Worm (Caenorhabditis elegans) whole organism, mixed stage, embryonic: Measurements from ENCODE around the gene C24H10.4.

Experiments used
- flh-1 ChIP-seq: fragments of 200-800 bp; sonication (Bioruptor generic); optimal IDR thresholded peaks from 2 replicates; lab custom pipeline; 2018; ENCODE audit warnings: mild to moderate bottlenecking, missing genetic modification characterization, moderate library complexity, missing compliant biosample characterization
- lin-13 ChIP-seq: fragments of 150-350 bp; optimal IDR thresholded peaks from 2 replicates; lab custom pipeline; 2014; ENCODE audit warnings: missing biosample characterization, missing genetic modification characterization
- nhr-12 ChIP-seq: fragments of 150-350 bp; optimal IDR thresholded peaks from 2 replicates; lab custom pipeline; 2014; ENCODE audit warnings: missing biosample characterization, missing genetic modification characterization
- nhr-237 ChIP-seq: fragments of 150-350 bp; optimal IDR thresholded peaks from 2 replicates; lab custom pipeline; 2014; ENCODE audit warnings: missing biosample characterization, missing genetic modification characterization
- nhr-28 ChIP-seq: fragments of 150-350 bp; optimal IDR thresholded peaks from 2 replicates; lab custom pipeline; 2014; ENCODE audit warnings: missing biosample characterization, missing genetic modification characterization
- nhr-76 ChIP-seq: sonication (generic microtip); optimal IDR thresholded peaks from 2 replicates; lab custom pipeline; 2017; ENCODE audit warnings: missing biosample characterization, missing genetic modification characterization

- TF ChIP-seq lin-13 (no peak), nhr-12 (no peak), flh-1 (GFP tag; lab: Kevin White, UChicago) (no peak), nhr-237 (tag; lab: Kevin White, UChicago) (no peak), nhr-28 (tag; lab: Kevin White, UChicago) (no peak), nhr-76 (tag; lab: Kevin White, UChicago) (no peak)
Measured at ce11 chrX:5098935-5099334, 39.9 kb upstream of the C24H10.4 start.
